Worm (Caenorhabditis elegans) whole organism, L1 larva: Measurements from ENCODE around the gene daam-1.

Source experiments
- C16A3.4 ChIP-seq: fragments of 150-350 bp; optimal IDR thresholded peaks from 2 replicates; lab custom pipeline; 2014; ENCODE audit warnings: missing biosample characterization, missing genetic modification characterization
- C34B4.2 ChIP-seq: sonication (generic microtip); optimal IDR thresholded peaks from 2 replicates; lab custom pipeline; 2017; ENCODE audit warnings: mild to moderate bottlenecking, missing genetic modification characterization, missing compliant biosample characterization
- aha-1 ChIP-seq: fragments of 150-350 bp; optimal IDR thresholded peaks from 2 replicates; lab custom pipeline; 2014; ENCODE audit warnings: missing biosample characterization, missing genetic modification characterization
- ama-1 ChIP-seq: fragments of 150-350 bp; optimal IDR thresholded peaks from 2 replicates; lab custom pipeline; 2014
- ceh-82 ChIP-seq, 3 experiments: fragments of 150-350 bp in 1 of 3; sonication (generic microtip) in 2 of 3; optimal IDR thresholded peaks; 2 replicates each; lab custom pipeline; 2014 to 2017; ENCODE audit warnings: missing biosample characterization in 3 of 3, missing genetic modification characterization in 3 of 3
- ceh-90 ChIP-seq: sonication (generic microtip); optimal IDR thresholded peaks from 2 replicates; lab custom pipeline; 2016; ENCODE audit warnings: missing genetic modification characterization, missing compliant biosample characterization
- ces-1 ChIP-seq: fragments of 150-350 bp; optimal IDR thresholded peaks from 2 replicates; lab custom pipeline; 2014; ENCODE audit warnings: missing biosample characterization, missing genetic modification reagents, missing genetic modification characterization
- efl-1 ChIP-seq, 4 experiments: fragments of 150-350 bp; optimal IDR thresholded peaks in 3 of 4; peaks in 1 of 4; 1 replicate in 1 of 4; 2 replicates in 3 of 4; lab custom pipeline; 2014; ENCODE audit warnings: missing biosample characterization in 2 of 4, missing genetic modification characterization in 2 of 4, missing genetic modification reagents in 2 of 4
- efl-3 ChIP-seq: fragments of 200-800 bp; sonication (Bioruptor generic); optimal IDR thresholded peaks from 2 replicates; lab custom pipeline; 2018; ENCODE audit warnings: mild to moderate bottlenecking, missing genetic modification characterization, missing compliant biosample characterization
- egl-13 ChIP-seq: sonication (generic microtip); optimal IDR thresholded peaks from 2 replicates; lab custom pipeline; 2016; ENCODE audit warnings: missing genotype, missing genetic modification reagents, missing genetic modification characterization, missing compliant biosample characterization
- egl-27 ChIP-seq, 2 experiments: fragments of 150-350 bp in 1 of 2; sonication (generic microtip); optimal IDR thresholded peaks; 3 replicates each; lab custom pipeline; 2017 to 2018; ENCODE audit warnings: missing biosample characterization in 2 of 2, missing genetic modification characterization in 2 of 2, missing genetic modification reagents in 2 of 2
- elt-2 ChIP-seq: sonication (generic microtip); optimal IDR thresholded peaks from 2 replicates; lab custom pipeline; 2016; ENCODE audit warnings: missing genetic modification characterization, mild to moderate bottlenecking, inconsistent platforms, missing compliant biosample characterization, missing genetic modification reagents
- elt-3 ChIP-seq, 6 experiments: fragments of 150-350 bp in 1 of 6; sonication (generic microtip); optimal IDR thresholded peaks; 2 replicates each; lab custom pipeline; 2017 to 2018; ENCODE audit warnings: missing biosample characterization in 6 of 6, missing genetic modification characterization in 6 of 6, inconsistent platforms in 1 of 6
- ets-5 ChIP-seq: fragments of 200-800 bp; sonication (Bioruptor generic); IDR thresholded peaks from 2 replicates; pipeline ENCODE4 v1.3.6; 2022; ENCODE audit warnings: missing genetic modification characterization, missing compliant biosample characterization
- fkh-10 ChIP-seq: sonication (generic microtip); optimal IDR thresholded peaks from 2 replicates; lab custom pipeline; 2017; ENCODE audit warnings: missing biosample characterization, missing genetic modification reagents, missing genetic modification characterization
- fkh-4 ChIP-seq: sonication (generic microtip); optimal IDR thresholded peaks from 2 replicates; lab custom pipeline; 2016; ENCODE audit warnings: missing compliant biosample characterization, missing genetic modification characterization, borderline replicate concordance
- grh-1 ChIP-seq: fragments of 200-800 bp; sonication (Bioruptor generic); IDR thresholded peaks from 2 replicates; pipeline ENCODE4 v1.3.6; 2022; ENCODE audit warnings: missing genetic modification reagents, missing genetic modification characterization, missing compliant biosample characterization
- hlh-17 ChIP-seq: fragments of 200-800 bp; sonication (Bioruptor generic); optimal IDR thresholded peaks from 2 replicates; lab custom pipeline; 2018; ENCODE audit warnings: missing genetic modification characterization, mild to moderate bottlenecking, missing compliant biosample characterization, moderate library complexity, borderline replicate concordance
- hlh-4 ChIP-seq: sonication (generic microtip); optimal IDR thresholded peaks from 2 replicates; lab custom pipeline; 2016; ENCODE audit warnings: mild to moderate bottlenecking, missing genetic modification characterization, missing compliant biosample characterization
- hpl-2 ChIP-seq: fragments of 150-350 bp; optimal IDR thresholded peaks from 2 replicates; lab custom pipeline; 2014; ENCODE audit warnings: missing biosample characterization, missing genetic modification reagents, missing genetic modification characterization
- isw-1 ChIP-seq: fragments of 200-800 bp; sonication (Bioruptor generic); IDR thresholded peaks from 2 replicates; pipeline ENCODE4 v1.3.6; 2022; ENCODE audit warnings: missing genetic modification characterization, missing compliant biosample characterization
- jun-1 ChIP-seq: fragments of 150-350 bp; optimal IDR thresholded peaks from 2 replicates; lab custom pipeline; 2014; ENCODE audit warnings: missing biosample characterization, missing genetic modification reagents, missing genetic modification characterization
- lin-13 ChIP-seq: fragments of 150-350 bp; optimal IDR thresholded peaks from 2 replicates; lab custom pipeline; 2014; ENCODE audit warnings: missing biosample characterization, missing genetic modification reagents, missing genetic modification characterization
- lin-14 ChIP-seq: fragments of 200-800 bp; sonication (Bioruptor generic); optimal IDR thresholded peaks from 2 replicates; lab custom pipeline; 2018; ENCODE audit warnings: mild to moderate bottlenecking, missing genetic modification characterization, moderate library complexity, missing compliant biosample characterization
- lin-39 ChIP-seq: fragments of 150-350 bp; optimal IDR thresholded peaks from 2 replicates; lab custom pipeline; 2014; ENCODE audit warnings: missing biosample characterization, missing genetic modification reagents, missing genetic modification characterization
- lsy-2 ChIP-seq, 2 experiments: fragments of 150-350 bp; optimal IDR thresholded peaks; 2 replicates each; lab custom pipeline; 2014; ENCODE audit warnings: missing biosample characterization in 2 of 2, missing genetic modification characterization in 2 of 2
- mab-9 ChIP-seq: fragments of 200-800 bp; sonication (Bioruptor generic); IDR thresholded peaks from 2 replicates; pipeline ENCODE4 v1.3.6; 2022; ENCODE audit warnings: missing genetic modification reagents, missing genetic modification characterization, missing compliant biosample characterization
- mef-2 ChIP-seq: fragments of 150-350 bp; optimal IDR thresholded peaks from 2 replicates; lab custom pipeline; 2014; ENCODE audit warnings: missing biosample characterization, missing genetic modification characterization
- mep-1 ChIP-seq: fragments of 150-350 bp; optimal IDR thresholded peaks from 2 replicates; lab custom pipeline; 2014; ENCODE audit warnings: missing biosample characterization, missing genetic modification characterization
- nhr-11 ChIP-seq: fragments of 150-350 bp; optimal IDR thresholded peaks from 2 replicates; lab custom pipeline; 2014; ENCODE audit warnings: missing biosample characterization, missing genetic modification characterization
- nhr-12 ChIP-seq: sonication (generic microtip); optimal IDR thresholded peaks from 2 replicates; lab custom pipeline; 2017; ENCODE audit warnings: missing biosample characterization, missing genetic modification characterization
- nhr-19 ChIP-seq: fragments of 200-800 bp; sonication (Bioruptor generic); conservative IDR thresholded peaks from 2 replicates; pipeline ENCODE4 v1.3.6; 2022; ENCODE audit warnings: missing genetic modification characterization, missing compliant biosample characterization
- nhr-28 ChIP-seq: fragments of 150-350 bp; optimal IDR thresholded peaks from 2 replicates; lab custom pipeline; 2014; ENCODE audit warnings: missing biosample characterization, missing genetic modification characterization
- nhr-47 ChIP-seq: sonication (generic microtip); optimal IDR thresholded peaks from 2 replicates; lab custom pipeline; 2016; ENCODE audit warnings: mild to moderate bottlenecking, missing genetic modification characterization, moderate library complexity, missing compliant biosample characterization
- nhr-85 ChIP-seq: sonication (generic microtip); peaks from one replicate; lab custom pipeline; 2016; ENCODE audit warnings: missing genetic modification characterization, inconsistent platforms, missing compliant biosample characterization
- nhr-90 ChIP-seq: sonication (generic microtip); optimal IDR thresholded peaks from 2 replicates; lab custom pipeline; 2016; ENCODE audit warnings: mild to moderate bottlenecking, missing genetic modification characterization, missing compliant biosample characterization; ENCODE audit not compliant: poor library complexity
- pqm-1 ChIP-seq: sonication (generic microtip); optimal IDR thresholded peaks from 3 replicates; lab custom pipeline; 2017; ENCODE audit warnings: missing biosample characterization, missing genetic modification characterization
- skn-1 ChIP-seq: fragments of 150-350 bp; optimal IDR thresholded peaks from 2 replicates; lab custom pipeline; 2014; ENCODE audit warnings: missing biosample characterization, missing genetic modification characterization
- snu-23 ChIP-seq: sonication (generic microtip); optimal IDR thresholded peaks from 2 replicates; lab custom pipeline; 2016; ENCODE audit warnings: missing genetic modification characterization, missing compliant biosample characterization
- sox-4 ChIP-seq: sonication (generic microtip); optimal IDR thresholded peaks from 2 replicates; lab custom pipeline; 2016; ENCODE audit warnings: missing genetic modification characterization, missing compliant biosample characterization
- sptf-1 ChIP-seq: fragments of 150-350 bp; optimal IDR thresholded peaks from 2 replicates; lab custom pipeline; 2014; ENCODE audit warnings: missing biosample characterization, missing genetic modification characterization
- swsn-7 ChIP-seq: sonication (generic microtip); optimal IDR thresholded peaks from 2 replicates; lab custom pipeline; 2016; ENCODE audit warnings: missing genetic modification characterization, missing compliant biosample characterization
- tbx-2 ChIP-seq: sonication (generic microtip); optimal IDR thresholded peaks from 2 replicates; lab custom pipeline; 2016; ENCODE audit warnings: missing genetic modification characterization, missing compliant biosample characterization
- unc-62 ChIP-seq: fragments of 150-350 bp; optimal IDR thresholded peaks from 2 replicates; lab custom pipeline; 2014; ENCODE audit warnings: missing biosample characterization, missing genetic modification reagents, missing genetic modification characterization
- xbp-1 ChIP-seq: sonication (generic microtip); optimal IDR thresholded peaks from 2 replicates; lab custom pipeline; 2016; ENCODE audit warnings: missing genetic modification characterization, missing compliant biosample characterization
- zag-1 ChIP-seq: fragments of 150-350 bp; optimal IDR thresholded peaks from 2 replicates; lab custom pipeline; 2014; ENCODE audit warnings: missing biosample characterization, missing genetic modification characterization

daam-1 gene

ce11 chrV:63887-64286 is 19.7 kb downstream of the daam-1 start:
- TF ChIP-seq hlh-17 (GFP tag; lab: Kevin White, UChicago) (no peak), nhr-11 (no peak), efl-1 (optimal IDR thresholded peaks at IDR 0.05; lab: Kevin White, UChicago) (no peak), efl-1 (GFP tag; optimal IDR thresholded peaks at IDR 0.05 in 1 of 2; lab: Kevin White, UChicago) (no peak), ets-5 (GFP tag; lab: Robert Waterston, UW) (0 out of 2 replicates have a peak, but pooled peaks have one; percentile 9), ces-1 (GFP tag; lab: Kevin White, UChicago) (no peak), hpl-2 (GFP tag; lab: Kevin White, UChicago) (no peak), mep-1 (no peak), grh-1 (GFP tag; lab: Robert Waterston, UW) (no peak)
- TF ChIP-seq, all 84 proteins: peak for 1

- TF ChIP-seq egl-13 (tag; lab: Kevin White, UChicago) = no peak
- TF ChIP-seq nhr-12 = no peak
- no peak for TF ChIP-seq fkh-4 (tag; lab: Kevin White, UChicago)
- no peak for TF ChIP-seq pqm-1
- no peak for TF ChIP-seq mep-1
- TF ChIP-seq nhr-19 (GFP tag; lab: Robert Waterston, UW) = no peak
- TF ChIP-seq egl-27 (tag; optimal IDR thresholded peaks at IDR 0.05; lab: Kevin White, UChicago) = no peak
- TF ChIP-seq mef-2 (tag; lab: Kevin White, UChicago) = no peak
- no peak for TF ChIP-seq unc-62
- no peak for TF ChIP-seq zag-1 (tag; lab: Kevin White, UChicago)
- TF ChIP-seq nhr-28 (tag; lab: Kevin White, UChicago) = no peak
- peak; percentile 25 for TF ChIP-seq nhr-85
- no peak for TF ChIP-seq efl-1 (optimal IDR thresholded peaks at IDR 0.05; lab: Kevin White, UChicago)
- TF ChIP-seq efl-1 (GFP tag; optimal IDR thresholded peaks at IDR 0.05 in 1 of 2; lab: Kevin White, UChicago) = peak in 1 of 2 experiments; percentile 47
- no peak for TF ChIP-seq efl-3 (GFP tag; lab: Kevin White, UChicago)
- TF ChIP-seq fkh-10 = no peak
- TF ChIP-seq elt-3 (tag; optimal IDR thresholded peaks at IDR 0.05; lab: Kevin White, UChicago) = peak in 2 of 6 experiments; percentile 12 to 17
Measured at ce11 chrV:58971-59370, 24.7 kb downstream of the daam-1 start, which contains the start of gene cyp-29A3. cyp-29A3 (plus strand) TSS chrV:59239.

ce11 chrV:55946-56345 is 27.7 kb downstream of the daam-1 start, which contains the start of gene srt-52:
srt-52 (minus strand) TSS chrV:56046.
- TF ChIP-seq nhr-47 (tag; lab: Kevin White, UChicago) = no peak
- TF ChIP-seq mab-9 (GFP tag; lab: Robert Waterston, UW) = no peak
- no peak for TF ChIP-seq mep-1
- TF ChIP-seq ceh-90 = no peak
- no peak for TF ChIP-seq xbp-1 (tag; lab: Kevin White, UChicago)
- TF ChIP-seq nhr-85 = no peak
- TF ChIP-seq ets-5 (GFP tag; lab: Robert Waterston, UW) = no peak
- TF ChIP-seq lin-13 (GFP tag; lab: Kevin White, UChicago) = no peak
- TF ChIP-seq fkh-10 = no peak
- TF ChIP-seq jun-1 (tag; lab: Kevin White, UChicago) = no peak
- TF ChIP-seq lsy-2 (tag; optimal IDR thresholded peaks at IDR 0.05; lab: Kevin White, UChicago) = no peak
- no peak for TF ChIP-seq lin-39 (tag; lab: Kevin White, UChicago)
- TF ChIP-seq skn-1 (tag; lab: Kevin White, UChicago) = no peak

ce11 chrV:53286-53685 is 30.3 kb downstream of the daam-1 start:
- TF ChIP-seq xbp-1 (tag; lab: Kevin White, UChicago) = peak; percentile 6
- no peak for TF ChIP-seq C34B4.2 (tag; lab: Kevin White, UChicago)
- no peak for TF ChIP-seq lin-14 (GFP tag; lab: Kevin White, UChicago)
- TF ChIP-seq elt-2 (tag; lab: Kevin White, UChicago) = peak; percentile 35
- peak; percentile 10 for TF ChIP-seq tbx-2 (tag; lab: Kevin White, UChicago)
- TF ChIP-seq swsn-7 = peak; percentile 13
- no peak for TF ChIP-seq nhr-12
- no peak for TF ChIP-seq grh-1 (GFP tag; lab: Robert Waterston, UW)
- no peak for TF ChIP-seq ama-1
- no peak for TF ChIP-seq sptf-1 (tag; lab: Kevin White, UChicago)
- no peak for TF ChIP-seq egl-27 (tag; optimal IDR thresholded peaks at IDR 0.05; lab: Kevin White, UChicago)
- no peak for TF ChIP-seq aha-1 (tag; lab: Kevin White, UChicago)
- peak in 1 of 3 experiments; percentile 7 for TF ChIP-seq ceh-82 (tag; optimal IDR thresholded peaks at IDR 0.05; lab: Kevin White, UChicago)
- peak; percentile 20 for TF ChIP-seq efl-3 (GFP tag; lab: Kevin White, UChicago)
- peak; percentile 14 for TF ChIP-seq C16A3.4 (tag; lab: Kevin White, UChicago)
- no peak for TF ChIP-seq fkh-4 (tag; lab: Kevin White, UChicago)
- TF ChIP-seq snu-23 (GFP tag; lab: Kevin White, UChicago) = peak; percentile 39
- TF ChIP-seq nhr-90 (tag; lab: Kevin White, UChicago) = peak; percentile 60
- TF ChIP-seq lin-13 (GFP tag; lab: Kevin White, UChicago) = no peak
- TF ChIP-seq hlh-4 = no peak
- no peak for TF ChIP-seq jun-1 (tag; lab: Kevin White, UChicago)
- TF ChIP-seq ceh-90 = no peak
- no peak for TF ChIP-seq hlh-17 (GFP tag; lab: Kevin White, UChicago)
- TF ChIP-seq sox-4 (tag; lab: Kevin White, UChicago) = no peak
- TF ChIP-seq isw-1 = no peak
